In the genomic region with DNA sequence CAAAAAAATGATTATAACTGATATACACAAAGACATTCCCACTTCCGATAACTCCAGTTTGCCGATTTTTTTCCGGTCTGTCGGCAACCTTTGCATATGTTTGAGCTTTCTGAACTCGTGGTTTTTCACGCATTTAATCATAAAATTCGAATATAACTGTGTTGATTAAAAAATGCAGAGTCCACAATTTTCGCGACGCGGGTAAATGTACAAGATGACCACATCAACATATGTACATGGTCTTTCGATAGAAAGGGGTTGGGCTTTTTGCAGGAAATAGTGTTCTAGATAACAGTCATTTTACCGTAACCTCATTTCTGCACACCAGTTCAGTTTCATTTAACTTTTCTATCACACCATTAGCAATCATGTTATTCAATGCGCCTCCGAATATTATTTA, we compare ENCODE assay signal across 4 worm cellular contexts.
TF ChIP-seq lines count a peak whose summit lies in the region.

Gene K09C4.5, plus strand, starts transcription at position 326 of the 400 bp plus-strand sequence.

TF ChIP-seq in whole organism, L1 larva, 84 proteins besides CTCF, POLR2A, EP300 and RAD21:
- TF ChIP-seq isw-1 (GFP tag; IDR thresholded peaks at IDR 0.05; lab: Robert Waterston, UW): no peak
- TF ChIP-seq elt-2 (tag; optimal IDR thresholded peaks at IDR 0.05; lab: Kevin White, UChicago): peak; percentile 26

TF ChIP-seq in whole organism, L2 larva, 48 proteins besides CTCF, POLR2A, EP300 and RAD21:
- TF ChIP-seq lin-39 (tag; optimal IDR thresholded peaks at IDR 0.05; lab: Kevin White, UChicago) (no peak), nhr-11 (tag; optimal IDR thresholded peaks at IDR 0.05; lab: Kevin White, UChicago) (no peak), ceh-82 (tag; optimal IDR thresholded peaks at IDR 0.05; lab: Kevin White, UChicago) (no peak), fos-1 (tag; optimal IDR thresholded peaks at IDR 0.05; lab: Kevin White, UChicago) (peak; percentile 17), nhr-237 (tag; optimal IDR thresholded peaks at IDR 0.05; lab: Kevin White, UChicago) (no peak), unc-55 (GFP tag; optimal IDR thresholded peaks at IDR 0.05; lab: Kevin White, UChicago) (no peak), elt-3 (tag; optimal IDR thresholded peaks at IDR 0.05; lab: Kevin White, UChicago) (no peak), aly-2 (tag; optimal IDR thresholded peaks at IDR 0.05; lab: Kevin White, UChicago) (no peak), lin-11 (tag; optimal IDR thresholded peaks at IDR 0.05; lab: Kevin White, UChicago) (no peak)
TF ChIP-seq in whole organism, L2 larva: peak in this region for 1.

TF ChIP-seq in whole organism, L3 larva, 47 proteins besides CTCF, POLR2A, EP300 and RAD21:
- TF ChIP-seq pha-4 (tag; optimal IDR thresholded peaks at IDR 0.05; lab: Kevin White, UChicago): peak; percentile 11
- no peak for TF ChIP-seq unc-39 (tag; optimal IDR thresholded peaks at IDR 0.05; lab: Kevin White, UChicago)
- TF ChIP-seq pqm-1 (tag; optimal IDR thresholded peaks at IDR 0.05; lab: Kevin White, UChicago): peak; percentile 30
- no peak for TF ChIP-seq unc-62 (GFP tag; optimal IDR thresholded peaks at IDR 0.05; lab: Kevin White, UChicago)
- TF ChIP-seq elt-2 (tag; optimal IDR thresholded peaks at IDR 0.05; lab: Kevin White, UChicago): peak; percentile 49
TF ChIP-seq in whole organism, L3 larva: peak in this region for 3.

TF ChIP-seq in whole organism, L4 larva, 104 proteins besides CTCF, POLR2A, EP300 and RAD21:
- no peak for TF ChIP-seq mdl-1 (tag; optimal IDR thresholded peaks at IDR 0.05; lab: Kevin White, UChicago)
- no peak for TF ChIP-seq daf-16 (GFP tag; optimal IDR thresholded peaks at IDR 0.05; lab: Kevin White, UChicago)
- TF ChIP-seq daf-16 (tag; optimal IDR thresholded peaks at IDR 0.05; lab: Kevin White, UChicago): peak; percentile 64
- TF ChIP-seq nhr-11 (tag; optimal IDR thresholded peaks at IDR 0.05; lab: Kevin White, UChicago): no peak
- TF ChIP-seq nhr-28 (tag; optimal IDR thresholded peaks at IDR 0.05; lab: Kevin White, UChicago): peak; percentile 62
- peak; percentile 37 for TF ChIP-seq pqm-1 (tag; optimal IDR thresholded peaks at IDR 0.05; lab: Kevin White, UChicago)
- TF ChIP-seq hlh-11 (tag; optimal IDR thresholded peaks at IDR 0.05; lab: Kevin White, UChicago): peak; percentile 13
- TF ChIP-seq spr-1 (tag; optimal IDR thresholded peaks at IDR 0.05; lab: Kevin White, UChicago): no peak
- TF ChIP-seq aha-1 (tag; lab: Kevin White, UChicago): peak; percentile 13
- no peak for TF ChIP-seq rbr-2 (tag; optimal IDR thresholded peaks at IDR 0.05; lab: Kevin White, UChicago)

Comparison
In these comparisons a context has a peak if more than half of its experiments do, and no peak if none do; other contexts are left out.
1. Of the 29 proteins assayed by ChIP-seq in both whole organism, L4 larva and whole organism, L1 larva: peak only in whole organism, L4 larva: aha-1, nhr-28 and pqm-1; only in whole organism, L1 larva: none; in both: none; in neither: 26.